Worm (Caenorhabditis elegans) whole organism, young adult: ENCODE data around the gene try-1.

Source experiments
- ama-1 ChIP-seq, 3 experiments: fragments of 150-350 bp in 1 of 3; sonication (generic microtip) in 2 of 3; optimal IDR thresholded peaks; 2 replicates each; lab custom pipeline; 2014 to 2018; ENCODE audit warnings: missing biosample characterization in 2 of 3, missing genetic modification characterization in 2 of 3, missing genetic modification reagents in 2 of 3
- ceh-91 ChIP-seq: fragments of 200-800 bp; sonication (Bioruptor generic); IDR thresholded peaks from 2 replicates; pipeline ENCODE4 v1.3.6; 2022; ENCODE audit warnings: missing genetic modification reagents, missing genetic modification characterization, missing compliant biosample characterization
- lin-26 ChIP-seq: fragments of 200-800 bp; sonication (Bioruptor generic); IDR thresholded peaks from 2 replicates; pipeline ENCODE4 v1.3.6; 2022; ENCODE audit warnings: missing genetic modification reagents, missing genetic modification characterization, missing compliant biosample characterization
- nfya-2 ChIP-seq: fragments of 200-800 bp; sonication (Bioruptor generic); IDR thresholded peaks from 2 replicates; pipeline ENCODE4 v1.3.6; 2022; ENCODE audit warnings: missing genetic modification reagents, missing genetic modification characterization, missing compliant biosample characterization
- sptf-2 ChIP-seq: fragments of 200-800 bp; sonication (Bioruptor generic); optimal IDR thresholded peaks from 2 replicates; lab custom pipeline; 2018; ENCODE audit warnings: mild to moderate bottlenecking, missing genetic modification characterization, missing compliant biosample characterization
- zfh-2 ChIP-seq: fragments of 200-800 bp; sonication (Bioruptor generic); conservative IDR thresholded peaks from 2 replicates; pipeline ENCODE4 v1.3.6; 2022; ENCODE audit warnings: missing genetic modification reagents, missing genetic modification characterization, missing compliant biosample characterization

ce11 chrII:4948118-4948517, 1.2 kb downstream of the try-1 start:
- TF ChIP-seq ama-1 (optimal IDR thresholded peaks at IDR 0.05; lab: Kevin White, UChicago) (no peak), ama-1 (GFP tag; optimal IDR thresholded peaks at IDR 0.05; lab: Kevin White, UChicago) (no peak), lin-26 (GFP tag; lab: Robert Waterston, UW) (no peak), zfh-2 (no peak), nfya-2 (GFP tag; lab: Robert Waterston, UW) (no peak), sptf-2 (no peak), ceh-91 (no peak)
